Worm (Caenorhabditis elegans) whole organism, L2 larva: Measurements from ENCODE around the gene wht-7.

Experiments
- R02D3.7 ChIP-seq: fragments of 150-350 bp; optimal IDR thresholded peaks from 2 replicates; lab custom pipeline; 2014; ENCODE audit warnings: missing biosample characterization, missing genetic modification characterization
- Y55F3AM.14 ChIP-seq: fragments of 200-800 bp; sonication (Bioruptor generic); optimal IDR thresholded peaks from 2 replicates; lab custom pipeline; 2018; ENCODE audit warnings: mild to moderate bottlenecking, missing genetic modification characterization, missing compliant biosample characterization
- aly-2 ChIP-seq: fragments of 150-350 bp; optimal IDR thresholded peaks from 2 replicates; lab custom pipeline; 2014; ENCODE audit warnings: missing biosample characterization, missing genetic modification characterization
- lin-13 ChIP-seq: fragments of 150-350 bp; optimal IDR thresholded peaks from 2 replicates; lab custom pipeline; 2014; ENCODE audit warnings: missing biosample characterization, missing genetic modification reagents, missing genetic modification characterization
- lin-39 ChIP-seq: fragments of 150-350 bp; optimal IDR thresholded peaks from 2 replicates; lab custom pipeline; 2014; ENCODE audit warnings: missing biosample characterization, missing genetic modification reagents, missing genetic modification characterization
- nhr-10 ChIP-seq: sonication (generic microtip); optimal IDR thresholded peaks from 2 replicates; lab custom pipeline; 2017; ENCODE audit warnings: missing biosample characterization, missing genetic modification characterization
- sem-4 ChIP-seq: fragments of 150-350 bp; optimal IDR thresholded peaks from 2 replicates; lab custom pipeline; 2014; ENCODE audit warnings: missing biosample characterization, missing genetic modification reagents, missing genetic modification characterization
- snpc-4 ChIP-seq: fragments of 150-350 bp; optimal IDR thresholded peaks from 2 replicates; lab custom pipeline; 2014; ENCODE audit warnings: missing biosample characterization, missing genetic modification characterization
- unc-39 ChIP-seq: fragments of 150-350 bp; optimal IDR thresholded peaks from 2 replicates; lab custom pipeline; 2014; ENCODE audit warnings: missing biosample characterization, missing genetic modification characterization
- ztf-11 ChIP-seq: sonication (generic microtip); optimal IDR thresholded peaks from 2 replicates; lab custom pipeline; 2017; ENCODE audit warnings: missing biosample characterization, missing genetic modification characterization

DNA sequence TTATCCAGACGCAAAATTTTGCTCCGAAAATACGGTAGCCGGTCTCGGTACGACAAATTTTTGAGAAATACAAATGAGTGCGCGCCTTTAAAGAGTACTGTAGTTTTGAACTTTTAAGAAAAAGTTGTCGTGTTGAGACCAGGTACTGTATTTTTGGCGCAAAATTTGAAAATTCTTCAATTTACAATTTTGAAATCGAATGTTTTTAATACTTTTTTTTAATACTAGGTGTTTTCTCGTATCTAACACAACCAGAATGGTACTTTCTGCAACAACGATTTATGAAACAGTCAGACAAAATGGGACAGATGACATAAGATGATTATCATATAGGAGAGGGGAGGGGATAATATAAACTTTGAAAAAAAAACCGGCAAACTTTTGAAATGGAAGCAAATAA, 46.3 kb upstream of the wht-7 start:
- TF ChIP-seq sem-4 (tag; lab: Kevin White, UChicago) (no peak), lin-39 (no peak), ztf-11 (tag; lab: Kevin White, UChicago) (no peak), snpc-4 (no peak), nhr-10 (tag; lab: Kevin White, UChicago) (no peak), lin-13 (GFP tag; lab: Kevin White, UChicago) (no peak), aly-2 (no peak), R02D3.7 (no peak), Y55F3AM.14 (GFP tag; lab: Kevin White, UChicago) (no peak), unc-39 (tag; lab: Kevin White, UChicago) (no peak)
